Fruit fly (Drosophila melanogaster) whole organism, embryonic: ENCODE measurements around the gene CG17549.

ENCODE experiments used
- Atf6 ChIP-seq: fragments of 200-800 bp; sonication (Bioruptor generic); IDR thresholded peaks from 2 replicates; pipeline ENCODE4 v1.3.6; 2022; ENCODE audit warnings: missing biosample characterization, missing genetic modification characterization
- CG11456 ChIP-seq: fragments of 200-800 bp; sonication (Bioruptor generic); IDR thresholded peaks from 3 replicates; pipeline ENCODE4 v1.3.6; 2022; ENCODE audit warnings: missing biosample characterization, missing genetic modification characterization
- CG11504 ChIP-seq: fragments of 200-800 bp; sonication (Bioruptor generic); optimal IDR thresholded peaks from 3 replicates; lab custom pipeline; 2019; ENCODE audit warnings: missing biosample characterization, mild to moderate bottlenecking, missing genetic modification characterization, moderate library complexity
- CG11695 ChIP-seq: fragments of 200-800 bp; sonication (Bioruptor generic); IDR thresholded peaks from 3 replicates; pipeline ENCODE4 v1.3.6; 2022; ENCODE audit warnings: missing biosample characterization, missing genetic modification characterization
- CG12769 ChIP-seq: fragments of 200-800 bp; sonication (Bioruptor generic); optimal IDR thresholded peaks from 2 replicates; lab custom pipeline; 2019; ENCODE audit warnings: missing biosample characterization, mild to moderate bottlenecking, missing genetic modification characterization, moderate library complexity
- CG17186 ChIP-seq: fragments of 200-800 bp; sonication (Bioruptor generic); optimal IDR thresholded peaks from 3 replicates; lab custom pipeline; 2017; ENCODE audit warnings: missing biosample characterization, missing genetic modification reagents, missing genetic modification characterization
- CG18262 ChIP-seq: fragments of 200-800 bp; optimal IDR thresholded peaks from 3 replicates; lab custom pipeline; 2019; ENCODE audit warnings: missing biosample characterization, mild to moderate bottlenecking, missing genetic modification characterization, moderate library complexity
- CG18764 ChIP-seq: fragments of 200-800 bp; sonication (Bioruptor generic); optimal IDR thresholded peaks from 3 replicates; lab custom pipeline; 2016; ENCODE audit warnings: missing biosample characterization, missing genetic modification characterization
- CG2120 ChIP-seq: fragments of 200-800 bp; sonication (Bioruptor generic); optimal IDR thresholded peaks from 3 replicates; lab custom pipeline; 2016; ENCODE audit warnings: missing biosample characterization, missing genetic modification characterization
- CG2712 ChIP-seq: fragments of 200-800 bp; optimal IDR thresholded peaks from 3 replicates; lab custom pipeline; 2019; ENCODE audit warnings: missing biosample characterization, mild to moderate bottlenecking, missing genetic modification characterization, moderate library complexity
- CG32532 ChIP-seq: fragments of 200-800 bp; sonication (Bioruptor generic); IDR thresholded peaks from 2 replicates; pipeline ENCODE4 v1.3.6; 2022; ENCODE audit warnings: missing biosample characterization, missing genetic modification characterization
- CG3847 ChIP-seq: fragments of 200-800 bp; sonication (Bioruptor generic); IDR thresholded peaks from 2 replicates; pipeline ENCODE4 v1.3.6; 2022; ENCODE audit warnings: missing biosample characterization, missing genetic modification characterization
- CG6813 ChIP-seq: fragments of 200-800 bp; sonication (Bioruptor generic); optimal IDR thresholded peaks from 2 replicates; lab custom pipeline; 2017; ENCODE audit warnings: missing biosample characterization, missing genetic modification characterization, mild to moderate bottlenecking, moderate library complexity, missing genetic modification reagents
- CG7839 ChIP-seq: fragments of 200-800 bp; sonication (Bioruptor generic); optimal IDR thresholded peaks from 3 replicates; lab custom pipeline; 2018; ENCODE audit warnings: missing biosample characterization, mild to moderate bottlenecking, missing genetic modification characterization, moderate library complexity
- CG9817 ChIP-seq: fragments of 200-800 bp; sonication (Bioruptor generic); optimal IDR thresholded peaks from 2 replicates; lab custom pipeline; 2018; ENCODE audit warnings: missing biosample characterization, mild to moderate bottlenecking, missing genetic modification characterization, moderate library complexity
- CG9932 ChIP-seq: fragments of 200-800 bp; sonication (Bioruptor generic); IDR thresholded peaks from 2 replicates; pipeline ENCODE4 v1.3.6; 2022; ENCODE audit warnings: missing biosample characterization, missing genetic modification characterization
- CoRest ChIP-seq: fragments of 200-800 bp; sonication (Bioruptor generic); optimal IDR thresholded peaks from 3 replicates; lab custom pipeline; 2018; ENCODE audit warnings: missing biosample characterization, mild to moderate bottlenecking, missing genetic modification characterization, moderate library complexity
- Dbx ChIP-seq: fragments of 200-800 bp; sonication (Bioruptor generic); IDR thresholded peaks from 3 replicates; pipeline ENCODE4 v1.3.6; 2022; ENCODE audit warnings: missing biosample characterization, missing genetic modification characterization
- Deaf1 ChIP-seq: fragments of 200-800 bp; optimal IDR thresholded peaks from 3 replicates; lab custom pipeline; 2019; ENCODE audit warnings: missing biosample characterization, mild to moderate bottlenecking, missing genetic modification characterization, moderate library complexity
- Fer3 ChIP-seq: fragments of 200-800 bp; sonication (Bioruptor generic); optimal IDR thresholded peaks from 2 replicates; lab custom pipeline; 2018; ENCODE audit warnings: missing biosample characterization, mild to moderate bottlenecking, missing genetic modification characterization, moderate library complexity
- HLH54F ChIP-seq: fragments of 200-800 bp; sonication (Bioruptor generic); optimal IDR thresholded peaks from 3 replicates; lab custom pipeline; 2016; ENCODE audit warnings: missing biosample characterization, missing genetic modification characterization
- HmgZ ChIP-seq: fragments of 200-800 bp; sonication (Bioruptor generic); optimal IDR thresholded peaks from 2 replicates; lab custom pipeline; 2018; ENCODE audit warnings: missing biosample characterization, mild to moderate bottlenecking, missing genetic modification characterization
- Hr51 ChIP-seq, 2 experiments: fragments of 200-800 bp; sonication (Bioruptor generic); optimal IDR thresholded peaks; 2 replicates in 1 of 2; 3 replicates in 1 of 2; lab custom pipeline; 2016 to 2018; ENCODE audit warnings: missing biosample characterization in 2 of 2, missing genetic modification characterization in 2 of 2, mild to moderate bottlenecking in 1 of 2, moderate library complexity in 1 of 2
- Med ChIP-seq: fragments of 200-800 bp; sonication (Bioruptor generic); peaks from one replicate; lab custom pipeline; 2016; ENCODE audit warnings: missing biosample characterization, missing genetic modification characterization, mild to moderate bottlenecking, inconsistent platforms, moderate library complexity
- Meics ChIP-seq: fragments of 200-800 bp; sonication (Bioruptor generic); optimal IDR thresholded peaks from 2 replicates; lab custom pipeline; 2017; ENCODE audit warnings: missing biosample characterization, mild to moderate bottlenecking, missing genetic modification characterization
- Mrtf ChIP-seq: fragments of 200-800 bp; sonication (Bioruptor generic); IDR thresholded peaks from 3 replicates; pipeline ENCODE4 v1.3.6; 2022; ENCODE audit warnings: missing biosample characterization, missing genetic modification characterization
- Pdp1 ChIP-seq, 2 experiments: fragments of 200-800 bp; sonication (Bioruptor generic); optimal IDR thresholded peaks; 3 replicates each; lab custom pipeline; 2016; ENCODE audit warnings: missing biosample characterization in 2 of 2, missing genetic modification characterization in 2 of 2, mild to moderate bottlenecking in 1 of 2, moderate library complexity in 1 of 2
- Spps ChIP-seq: fragments of 200-800 bp; sonication (Bioruptor generic); optimal IDR thresholded peaks from 2 replicates; lab custom pipeline; 2018; ENCODE audit warnings: missing biosample characterization, mild to moderate bottlenecking, missing genetic modification characterization
- al ChIP-seq: fragments of 200-800 bp; sonication (Bioruptor generic); IDR thresholded peaks from 2 replicates; pipeline ENCODE4 v1.3.6; 2022; ENCODE audit warnings: missing biosample characterization, missing genetic modification characterization
- aop ChIP-seq: fragments of 200-800 bp; sonication (Bioruptor generic); IDR thresholded peaks from 2 replicates; pipeline ENCODE4 v1.3.6; 2022; ENCODE audit warnings: missing biosample characterization, missing genetic modification characterization
- ara ChIP-seq: fragments of 200-800 bp; sonication (Bioruptor generic); IDR thresholded peaks from 2 replicates; pipeline ENCODE4 v1.3.6; 2022; ENCODE audit warnings: missing biosample characterization, missing genetic modification characterization
- dysf ChIP-seq: fragments of 200-800 bp; sonication (Bioruptor generic); IDR thresholded peaks from 3 replicates; pipeline ENCODE4 v1.3.6; 2022; ENCODE audit warnings: missing biosample characterization, missing genetic modification characterization
- fd3F ChIP-seq: fragments of 200-800 bp; sonication (Bioruptor generic); optimal IDR thresholded peaks from 2 replicates; lab custom pipeline; 2018; ENCODE audit warnings: missing biosample characterization, mild to moderate bottlenecking, missing genetic modification characterization, moderate library complexity
- gem ChIP-seq: fragments of 200-800 bp; sonication (Bioruptor generic); optimal IDR thresholded peaks from 2 replicates; lab custom pipeline; 2019; ENCODE audit warnings: missing biosample characterization, mild to moderate bottlenecking, missing genetic modification characterization, moderate library complexity
- grau ChIP-seq: fragments of 200-800 bp; optimal IDR thresholded peaks from 3 replicates; lab custom pipeline; 2019; ENCODE audit warnings: missing biosample characterization, mild to moderate bottlenecking, missing genetic modification characterization, moderate library complexity
- gsb-n ChIP-seq: fragments of 200-800 bp; sonication (Bioruptor generic); optimal IDR thresholded peaks from 3 replicates; lab custom pipeline; 2018; ENCODE audit warnings: missing biosample characterization, mild to moderate bottlenecking, missing genetic modification characterization
- lab ChIP-seq: fragments of 200-800 bp; sonication (Bioruptor generic); optimal IDR thresholded peaks from 3 replicates; lab custom pipeline; 2017; ENCODE audit warnings: missing biosample characterization, missing genetic modification characterization, mild to moderate bottlenecking, moderate library complexity, missing genetic modification reagents
- lilli ChIP-seq: fragments of 200-800 bp; sonication (Bioruptor generic); optimal IDR thresholded peaks from 3 replicates; lab custom pipeline; 2016; ENCODE audit warnings: missing biosample characterization, missing genetic modification characterization
- phol ChIP-seq: fragments of 200-800 bp; sonication (Bioruptor generic); optimal IDR thresholded peaks from 3 replicates; lab custom pipeline; 2018; ENCODE audit warnings: missing biosample characterization, mild to moderate bottlenecking, missing genetic modification characterization, moderate library complexity
- row ChIP-seq: fragments of 200-800 bp; sonication (Bioruptor generic); IDR thresholded peaks from 3 replicates; pipeline ENCODE4 v1.3.6; 2022; ENCODE audit warnings: missing biosample characterization, missing genetic modification characterization
- run ChIP-seq: fragments of 200-800 bp; sonication (Bioruptor generic); optimal IDR thresholded peaks from 3 replicates; lab custom pipeline; 2018; ENCODE audit warnings: missing biosample characterization, mild to moderate bottlenecking, missing genetic modification characterization
- sima ChIP-seq: fragments of 200-800 bp; sonication (Bioruptor generic); optimal IDR thresholded peaks from 2 replicates; lab custom pipeline; 2016; ENCODE audit warnings: missing biosample characterization, missing genetic modification characterization
- slbo ChIP-seq: fragments of 200-800 bp; sonication (Bioruptor generic); IDR thresholded peaks from 2 replicates; pipeline ENCODE4 v1.3.6; 2022; ENCODE audit warnings: missing biosample characterization, missing genetic modification characterization
- sug ChIP-seq: fragments of 200-800 bp; optimal IDR thresholded peaks from 2 replicates; lab custom pipeline; 2019; ENCODE audit warnings: missing biosample characterization, mild to moderate bottlenecking, missing genetic modification characterization, moderate library complexity
- tna ChIP-seq: fragments of 200-800 bp; sonication (Bioruptor generic); IDR thresholded peaks from 2 replicates; pipeline ENCODE4 v1.3.6; 2022; ENCODE audit warnings: missing biosample characterization, missing genetic modification characterization; ENCODE audit not compliant: partially characterized antibody
- zfh2 ChIP-seq: fragments of 200-800 bp; sonication (Bioruptor generic); optimal IDR thresholded peaks from 2 replicates; lab custom pipeline; 2016; ENCODE audit warnings: missing biosample characterization, missing genetic modification characterization

The CG17549 gene

dm6 chr2L:19416602-19417497, 27.0 kb upstream of the CG17549 start, which contains the start of gene Lectin-galC1 (continued):
- peak; percentile 90 for TF ChIP-seq CG18262 (tag; lab: Kevin White, UChicago)
- TF ChIP-seq aop (GFP tag; lab: Robert Waterston, UW): peak; percentile 63; the same call in 1 of the 2 replicates

- TF ChIP-seq gem (tag; lab: Kevin White, UChicago): peak; percentile 24
- peak; percentile 77 for TF ChIP-seq CG11695 (GFP tag; lab: Robert Waterston, UW)
- TF ChIP-seq CG9817 (tag; lab: Kevin White, UChicago): peak; percentile 47
- TF ChIP-seq CG32532: peak; percentile 53; the same call in 1 of the 2 replicates
- no peak for TF ChIP-seq run (tag; lab: Kevin White, UChicago)
- peak; percentile 62 for TF ChIP-seq slbo (GFP tag; lab: Robert Waterston, UW)
- TF ChIP-seq CoRest: peak; percentile 49
- peak; percentile 67; the same call in 2 of the 3 replicates for TF ChIP-seq dysf (GFP tag; lab: Robert Waterston, UW)
- TF ChIP-seq sima (GFP tag; lab: Kevin White, UChicago): no peak
- peak; percentile 45 for TF ChIP-seq Med
- peak; percentile 49 for TF ChIP-seq Meics (GFP tag; lab: Kevin White, UChicago)
- TF ChIP-seq CG7839: peak; percentile 37
- 0 out of 2 replicates have a peak, but pooled peaks have one; percentile 38 for TF ChIP-seq CG3847 (GFP tag; lab: Robert Waterston, UW)
- TF ChIP-seq al (GFP tag; lab: Robert Waterston, UW): peak; percentile 63; the same call in 1 of the 2 replicates
- TF ChIP-seq phol: no peak
- peak; percentile 3 for TF ChIP-seq Deaf1
- TF ChIP-seq ara: no peak
- no peak for TF ChIP-seq CG6813
- peak; percentile 8 for TF ChIP-seq HLH54F (GFP tag; lab: Kevin White, UChicago)
- peak; percentile 59 for TF ChIP-seq Atf6 (GFP tag; lab: Robert Waterston, UW)
- TF ChIP-seq Fer3 (tag; lab: Kevin White, UChicago): peak; percentile 24
- peak; percentile 57 for TF ChIP-seq grau (tag; lab: Kevin White, UChicago)
- TF ChIP-seq lilli (GFP tag; lab: Kevin White, UChicago): peak; percentile 14
- TF ChIP-seq CG17186: no peak
- TF ChIP-seq CG2712: no peak
- TF ChIP-seq CG11504 (tag; lab: Kevin White, UChicago): peak; percentile 10
- TF ChIP-seq gsb-n (tag; lab: Kevin White, UChicago): no peak
- peak; percentile 45 for TF ChIP-seq CG9932 (GFP tag; lab: Robert Waterston, UW)
- peak; percentile 28; the same call in 1 of the 3 replicates for TF ChIP-seq row
- TF ChIP-seq Spps (tag; lab: Kevin White, UChicago): no peak
- no peak for TF ChIP-seq CG18764 (GFP tag; lab: Kevin White, UChicago)
- peak; percentile 16 for TF ChIP-seq zfh2 (GFP tag; lab: Kevin White, UChicago)
- 0 out of 3 replicates have a peak, but pooled peaks have one; percentile 41 for TF ChIP-seq CG11456
- TF ChIP-seq Mrtf (GFP tag; lab: Robert Waterston, UW): peak; percentile 28; the same call in 1 of the 3 replicates
- TF ChIP-seq fd3F (GFP tag; lab: Kevin White, UChicago): peak; percentile 46
- TF ChIP-seq Pdp1 (GFP tag; optimal IDR thresholded peaks at IDR 0.05; lab: Kevin White, UChicago): peak in 1 of 2 experiments; percentile 33
- TF ChIP-seq Dbx (GFP tag; lab: Robert Waterston, UW): 0 out of 3 replicates have a peak, but pooled peaks have one; percentile 20
- TF ChIP-seq CG12769 (tag; lab: Kevin White, UChicago): peak; percentile 50
- TF ChIP-seq CG2120 (GFP tag; lab: Kevin White, UChicago): peak; percentile 31
- peak; percentile 14 for TF ChIP-seq HmgZ (tag; lab: Kevin White, UChicago)
- peak; percentile 15 for TF ChIP-seq sug (tag; lab: Kevin White, UChicago)
- TF ChIP-seq lab: peak; percentile 31
- TF ChIP-seq tna (GFP tag; lab: Robert Waterston, UW): no peak
- peak in 1 of 2 experiments; percentile 21 for TF ChIP-seq Hr51 (GFP tag; optimal IDR thresholded peaks at IDR 0.05; lab: Kevin White, UChicago)
Measured at dm6 chr2L:19415859-19416258, 26.0 kb upstream of the CG17549 start.
